Worm (Caenorhabditis elegans) whole organism, mixed stage, embryonic: ENCODE data around the gene cyp-33C4.

Source experiments
- blmp-1 ChIP-seq: fragments of 150-350 bp; optimal IDR thresholded peaks from 2 replicates; lab custom pipeline; 2014; ENCODE audit warnings: missing biosample characterization, missing genetic modification characterization
- ces-1 ChIP-seq: fragments of 150-350 bp; optimal IDR thresholded peaks from 2 replicates; lab custom pipeline; 2014; ENCODE audit warnings: missing biosample characterization, missing genetic modification reagents, missing genetic modification characterization
- elt-1 ChIP-seq: sonication (generic microtip); optimal IDR thresholded peaks from 2 replicates; lab custom pipeline; 2017; ENCODE audit warnings: missing genetic modification characterization, mild to moderate bottlenecking, missing compliant biosample characterization, antibody characterized with exemption, moderate library complexity, borderline replicate concordance; ENCODE audit not compliant: insufficient read depth
- elt-3 ChIP-seq: fragments of 150-350 bp; optimal IDR thresholded peaks from 2 replicates; lab custom pipeline; 2014; ENCODE audit warnings: missing biosample characterization, missing genetic modification characterization
- hlh-1 ChIP-seq: fragments of 150-350 bp; optimal IDR thresholded peaks from 2 replicates; lab custom pipeline; 2014; ENCODE audit warnings: missing biosample characterization, missing genetic modification reagents, missing genetic modification characterization
- lin-13 ChIP-seq: fragments of 150-350 bp; optimal IDR thresholded peaks from 2 replicates; lab custom pipeline; 2014; ENCODE audit warnings: missing biosample characterization, missing genetic modification characterization
- mep-1 ChIP-seq: fragments of 150-350 bp; optimal IDR thresholded peaks from 2 replicates; lab custom pipeline; 2017; ENCODE audit warnings: missing biosample characterization, missing genetic modification reagents, missing genetic modification characterization, inconsistent platforms
- nhr-237 ChIP-seq: fragments of 150-350 bp; optimal IDR thresholded peaks from 2 replicates; lab custom pipeline; 2014; ENCODE audit warnings: missing biosample characterization, missing genetic modification characterization
- nhr-28 ChIP-seq: fragments of 150-350 bp; optimal IDR thresholded peaks from 2 replicates; lab custom pipeline; 2014; ENCODE audit warnings: missing biosample characterization, missing genetic modification characterization
- snpc-4 ChIP-seq: fragments of 150-350 bp; optimal IDR thresholded peaks from 2 replicates; lab custom pipeline; 2014; ENCODE audit warnings: missing biosample characterization, missing genetic modification characterization
- sptf-1 ChIP-seq: sonication (generic microtip); optimal IDR thresholded peaks from 2 replicates; lab custom pipeline; 2017; ENCODE audit warnings: mild to moderate bottlenecking, missing genetic modification characterization, moderate library complexity, missing compliant biosample characterization
- unc-120 ChIP-seq: sonication (generic microtip); optimal IDR thresholded peaks from 2 replicates; lab custom pipeline; 2017; ENCODE audit warnings: missing genetic modification characterization, missing compliant biosample characterization; ENCODE audit not compliant: poor library complexity, severe bottlenecking
- unc-62 ChIP-seq: fragments of 150-350 bp; optimal IDR thresholded peaks from 2 replicates; lab custom pipeline; 2014; ENCODE audit warnings: missing biosample characterization, missing genetic modification reagents, missing genetic modification characterization
- ztf-11 ChIP-seq: fragments of 150-350 bp; optimal IDR thresholded peaks from 2 replicates; lab custom pipeline; 2014; ENCODE audit warnings: missing biosample characterization, missing genetic modification characterization

DNA sequence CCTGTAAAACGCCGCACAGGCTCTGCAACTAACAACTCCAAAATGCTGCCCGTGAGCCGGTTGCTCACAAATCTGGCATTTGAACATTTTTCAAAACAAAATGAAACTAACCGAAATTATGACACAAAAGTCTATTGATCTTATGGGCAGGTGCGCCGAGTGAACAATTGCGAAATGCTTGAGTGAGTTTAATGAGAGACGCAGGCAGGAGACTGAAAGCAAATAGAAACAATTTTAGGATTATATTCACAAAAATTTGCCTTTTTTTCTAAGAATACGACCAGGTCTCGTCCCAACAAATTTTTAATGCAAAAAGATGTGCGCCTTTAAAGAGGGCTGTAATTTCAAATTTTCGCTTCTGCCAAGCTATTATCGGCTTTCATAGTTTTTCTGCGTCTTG lies 28.5 kb downstream of the cyp-33C4 start, which contains the start of gene nhr-183:
- TF ChIP-seq lin-13 (no peak), nhr-28 (tag; lab: Kevin White, UChicago) (no peak), snpc-4 (tag; lab: Kevin White, UChicago) (no peak), unc-62 (GFP tag; lab: Kevin White, UChicago) (no peak), elt-1 (tag; lab: Kevin White, UChicago) (no peak), unc-120 (tag; lab: Kevin White, UChicago) (no peak), elt-3 (tag; lab: Kevin White, UChicago) (no peak), hlh-1 (no peak), blmp-1 (tag; lab: Kevin White, UChicago) (no peak), mep-1 (tag; lab: Kevin White, UChicago) (no peak), sptf-1 (tag; lab: Kevin White, UChicago) (no peak), ces-1 (GFP tag; lab: Kevin White, UChicago) (no peak), ztf-11 (no peak), nhr-237 (no peak)
